Worm (Caenorhabditis elegans): ENCODE measurements around the gene ubq-1.

ubq-1 gene

ce11 chrIII:5914717-5915116 lies 25.3 kb upstream of the ubq-1 start:
- TF ChIP-seq ztf-23 (GFP tag; IDR thresholded peaks at IDR 0.05): no peak
- no peak for TF ChIP-seq tab-1 (GFP tag; IDR thresholded peaks at IDR 0.05)
- TF ChIP-seq med-1 (GFP tag; optimal IDR thresholded peaks at IDR 0.05; ENCODE audit: insufficient read depth): no peak
- no peak for TF ChIP-seq klf-2 (GFP tag; conservative IDR thresholded peaks at IDR 0.05)
- TF ChIP-seq ref-1 (GFP tag; conservative IDR thresholded peaks at IDR 0.05): no peak
- TF ChIP-seq T22C8.4 (GFP tag; IDR thresholded peaks at IDR 0.05): no peak
- TF ChIP-seq cog-1 (tag; optimal IDR thresholded peaks at IDR 0.05): no peak
- no peak for TF ChIP-seq ztf-29 (GFP tag; IDR thresholded peaks at IDR 0.05)
- no peak for TF ChIP-seq flt-1 (GFP tag; IDR thresholded peaks at IDR 0.05)

- TF ChIP-seq ref-1 (GFP tag; conservative IDR thresholded peaks at IDR 0.05) (no peak), tab-1 (GFP tag; IDR thresholded peaks at IDR 0.05) (no peak), ztf-29 (GFP tag; IDR thresholded peaks at IDR 0.05) (no peak), med-1 (GFP tag; optimal IDR thresholded peaks at IDR 0.05; ENCODE audit: insufficient read depth) (no peak), cog-1 (tag; optimal IDR thresholded peaks at IDR 0.05) (no peak), flt-1 (GFP tag; IDR thresholded peaks at IDR 0.05) (no peak), ztf-23 (GFP tag; IDR thresholded peaks at IDR 0.05) (no peak), klf-2 (GFP tag; conservative IDR thresholded peaks at IDR 0.05) (no peak), T22C8.4 (GFP tag; IDR thresholded peaks at IDR 0.05) (no peak)
Measured at ce11 chrIII:5915926-5916325, 24.1 kb upstream of the ubq-1 start.

ce11 chrIII:5917365-5917958 lies 22.6 kb upstream of the ubq-1 start:
- TF ChIP-seq T22C8.4 (GFP tag; IDR thresholded peaks at IDR 0.05) (no peak), tab-1 (GFP tag; IDR thresholded peaks at IDR 0.05) (no peak), med-1 (GFP tag; optimal IDR thresholded peaks at IDR 0.05; ENCODE audit: insufficient read depth) (no peak), cog-1 (tag; optimal IDR thresholded peaks at IDR 0.05) (no peak), ztf-23 (GFP tag; IDR thresholded peaks at IDR 0.05) (no peak), klf-2 (GFP tag; conservative IDR thresholded peaks at IDR 0.05) (no peak), ref-1 (GFP tag; conservative IDR thresholded peaks at IDR 0.05) (no peak), flt-1 (GFP tag; IDR thresholded peaks at IDR 0.05) (no peak), ztf-29 (GFP tag; IDR thresholded peaks at IDR 0.05) (no peak)

ce11 chrIII:5919799-5920387 lies 20.2 kb upstream of the ubq-1 start, which contains the start of the genes tdo-2 and C28H8.2:
Gene tdo-2, minus strand, starts transcription at chrIII:5919955.
Gene C28H8.2, plus strand, starts transcription at chrIII:5920322.
- TF ChIP-seq med-1 (GFP tag; optimal IDR thresholded peaks at IDR 0.05; ENCODE audit: insufficient read depth) (no peak), ztf-29 (GFP tag; IDR thresholded peaks at IDR 0.05) (no peak), ref-1 (GFP tag; conservative IDR thresholded peaks at IDR 0.05) (no peak), ztf-23 (GFP tag; IDR thresholded peaks at IDR 0.05) (no peak), tab-1 (GFP tag; IDR thresholded peaks at IDR 0.05) (no peak), T22C8.4 (GFP tag; IDR thresholded peaks at IDR 0.05) (no peak), cog-1 (tag; optimal IDR thresholded peaks at IDR 0.05) (no peak), klf-2 (GFP tag; conservative IDR thresholded peaks at IDR 0.05) (no peak)

- TF ChIP-seq ref-1 (GFP tag; conservative IDR thresholded peaks at IDR 0.05) (no peak), ztf-29 (GFP tag; IDR thresholded peaks at IDR 0.05) (no peak), klf-2 (GFP tag; conservative IDR thresholded peaks at IDR 0.05) (no peak), flt-1 (GFP tag; IDR thresholded peaks at IDR 0.05) (no peak), med-1 (GFP tag; optimal IDR thresholded peaks at IDR 0.05; ENCODE audit: insufficient read depth) (no peak), T22C8.4 (GFP tag; IDR thresholded peaks at IDR 0.05) (no peak), tab-1 (GFP tag; IDR thresholded peaks at IDR 0.05) (no peak), cog-1 (tag; optimal IDR thresholded peaks at IDR 0.05) (no peak), ztf-23 (GFP tag; IDR thresholded peaks at IDR 0.05) (no peak)
Measured at ce11 chrIII:5921067-5921678, 18.9 kb upstream of the ubq-1 start.

ce11 chrIII:5922236-5922635 lies 17.8 kb upstream of the ubq-1 start:
- TF ChIP-seq ztf-23 (GFP tag; IDR thresholded peaks at IDR 0.05) (no peak), klf-2 (GFP tag; conservative IDR thresholded peaks at IDR 0.05) (no peak), cog-1 (tag; optimal IDR thresholded peaks at IDR 0.05) (no peak), flt-1 (GFP tag; IDR thresholded peaks at IDR 0.05) (no peak), med-1 (GFP tag; optimal IDR thresholded peaks at IDR 0.05; ENCODE audit: insufficient read depth) (no peak), T22C8.4 (GFP tag; IDR thresholded peaks at IDR 0.05) (no peak), tab-1 (GFP tag; IDR thresholded peaks at IDR 0.05) (no peak)

- no peak for TF ChIP-seq ztf-23 (GFP tag; IDR thresholded peaks at IDR 0.05)
- no peak for TF ChIP-seq klf-2 (GFP tag; conservative IDR thresholded peaks at IDR 0.05)
Measured at ce11 chrIII:5925724-5926123, 14.3 kb upstream of the ubq-1 start, which contains the start of the genes dnc-2 and bcl-7. Gene dnc-2, minus strand, starts transcription at chrIII:5925756. Gene bcl-7, plus strand, starts transcription at chrIII:5926086.

ce11 chrIII:5930659-5931058 lies 9.4 kb upstream of the ubq-1 start:
- TF ChIP-seq cog-1 (tag; optimal IDR thresholded peaks at IDR 0.05): no peak
- TF ChIP-seq T22C8.4 (GFP tag; IDR thresholded peaks at IDR 0.05): no peak
- TF ChIP-seq flt-1 (GFP tag; IDR thresholded peaks at IDR 0.05): no peak
- TF ChIP-seq ztf-23 (GFP tag; IDR thresholded peaks at IDR 0.05): no peak
- TF ChIP-seq klf-2 (GFP tag; conservative IDR thresholded peaks at IDR 0.05): no peak
- no peak for TF ChIP-seq ref-1 (GFP tag; conservative IDR thresholded peaks at IDR 0.05)
- no peak for TF ChIP-seq med-1 (GFP tag; optimal IDR thresholded peaks at IDR 0.05; ENCODE audit: insufficient read depth)
- TF ChIP-seq ztf-29 (GFP tag; IDR thresholded peaks at IDR 0.05): no peak
- no peak for TF ChIP-seq tab-1 (GFP tag; IDR thresholded peaks at IDR 0.05)

ce11 chrIII:5931433-5931994 lies 8.5 kb upstream of the ubq-1 start, which contains the start of gene EGAP1.5:
Gene EGAP1.5, plus strand, starts transcription at chrIII:5931721.
- TF ChIP-seq med-1 (GFP tag; optimal IDR thresholded peaks at IDR 0.05; ENCODE audit: insufficient read depth): no peak
- TF ChIP-seq T22C8.4 (GFP tag; IDR thresholded peaks at IDR 0.05): no peak
- TF ChIP-seq ztf-29 (GFP tag; IDR thresholded peaks at IDR 0.05): no peak
- TF ChIP-seq ztf-23 (GFP tag; IDR thresholded peaks at IDR 0.05): no peak
- no peak for TF ChIP-seq ref-1 (GFP tag; conservative IDR thresholded peaks at IDR 0.05)
- TF ChIP-seq flt-1 (GFP tag; IDR thresholded peaks at IDR 0.05): no peak
- TF ChIP-seq tab-1 (GFP tag; IDR thresholded peaks at IDR 0.05): 0 out of 2 replicates have a peak, but pooled peaks have one; percentile 23

All from whole organism, midembryonic.